Fruit fly (Drosophila melanogaster): ENCODE measurements around the gene PGRP-SA.

PGRP-SA gene

DNA sequence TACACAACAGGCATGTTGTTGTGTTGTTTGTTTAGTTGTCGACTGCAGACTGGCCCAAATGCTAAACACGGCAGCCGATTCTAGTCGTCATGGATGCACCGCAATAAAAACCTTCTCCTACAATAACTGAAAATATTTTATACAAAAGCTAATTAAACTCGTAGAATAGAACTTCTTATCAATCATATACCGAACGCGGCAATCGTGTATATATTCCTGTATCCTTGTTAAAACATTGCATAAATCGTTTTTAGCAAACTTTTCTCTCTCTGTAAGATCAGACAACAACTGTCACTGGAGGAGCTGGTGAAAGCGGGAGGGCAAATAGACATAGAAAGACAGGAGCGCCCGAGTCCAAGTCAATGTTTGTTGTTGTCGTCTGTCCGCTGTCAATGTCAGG, 12.7 kb upstream of the PGRP-SA start (continued):
- TF ChIP-seq CG10209 (GFP tag; optimal IDR thresholded peaks at IDR 0.05) = peak; percentile 31
- TF ChIP-seq Atf3 (GFP tag; optimal IDR thresholded peaks at IDR 0.05) = no peak
- TF ChIP-seq CG14014 (GFP tag; IDR thresholded peaks at IDR 0.05) = no peak
- peak; percentile 43 for TF ChIP-seq nmo (GFP tag; optimal IDR thresholded peaks at IDR 0.05)
- no peak for TF ChIP-seq pita (GFP tag; optimal IDR thresholded peaks at IDR 0.05)
- TF ChIP-seq unpg (GFP tag; optimal IDR thresholded peaks at IDR 0.05) = peak; percentile 60
- TF ChIP-seq fd96Cb (tag; optimal IDR thresholded peaks at IDR 0.05) = peak; percentile 46
- peak; percentile 60 to 64 for TF ChIP-seq chif (GFP tag; optimal IDR thresholded peaks at IDR 0.05)
- TF ChIP-seq esg (GFP tag; conservative IDR thresholded peaks at IDR 0.05) = no peak
- no peak for TF ChIP-seq abd-A (tag; optimal IDR thresholded peaks at IDR 0.05)
- peak; percentile 46 for TF ChIP-seq Camta (GFP tag; optimal IDR thresholded peaks at IDR 0.05)
- no peak for TF ChIP-seq z (GFP tag; IDR thresholded peaks at IDR 0.05)
- TF ChIP-seq CG3065 (GFP tag; optimal IDR thresholded peaks at IDR 0.05) = no peak
- TF ChIP-seq CG34376 (GFP tag; optimal IDR thresholded peaks at IDR 0.05) = no peak
- no peak for TF ChIP-seq bowl (GFP tag; IDR thresholded peaks at IDR 0.05)
- TF ChIP-seq onecut (GFP tag; IDR thresholded peaks at IDR 0.05) = 0 out of 2 replicates have a peak, but pooled peaks have one; percentile 24
- TF ChIP-seq CrebB (tag; optimal IDR thresholded peaks at IDR 0.05) = no peak
- peak; percentile 41 for TF ChIP-seq CG8924 (tag; optimal IDR thresholded peaks at IDR 0.05)
- TF ChIP-seq seq (GFP tag; IDR thresholded peaks at IDR 0.05) = no peak
- TF ChIP-seq CG17361 (GFP tag; IDR thresholded peaks at IDR 0.05) = peak; percentile 42; the same call in 1 of the 3 replicates
- 0 out of 2 replicates have a peak, but pooled peaks have one; percentile 14 for TF ChIP-seq chm (GFP tag; IDR thresholded peaks at IDR 0.05)
- no peak for TF ChIP-seq CG5180 (GFP tag; optimal IDR thresholded peaks at IDR 0.05)
- TF ChIP-seq tgo (GFP tag; IDR thresholded peaks at IDR 0.05) = 0 out of 3 replicates have a peak, but pooled peaks have one; percentile 20
- no peak for TF ChIP-seq Hmx (GFP tag; optimal IDR thresholded peaks at IDR 0.05)
- TF ChIP-seq CG2875 (GFP tag; optimal IDR thresholded peaks at IDR 0.05) = peak; percentile 3
- TF ChIP-seq scrt (GFP tag; optimal IDR thresholded peaks at IDR 0.05) = no peak
- TF ChIP-seq dati (GFP tag; IDR thresholded peaks at IDR 0.05) = no peak
- peak; percentile 74 for TF ChIP-seq dmrt11E (tag; optimal IDR thresholded peaks at IDR 0.05)
- no peak for TF ChIP-seq corto (GFP tag; optimal IDR thresholded peaks at IDR 0.05)
- TF ChIP-seq CG11560 (tag; IDR thresholded peaks at IDR 0.05) = no peak
- no peak for TF ChIP-seq sc (optimal IDR thresholded peaks at IDR 0.05)
- no peak for TF ChIP-seq sc (GFP tag; optimal IDR thresholded peaks at IDR 0.05)
- no peak for TF ChIP-seq CG6791 (GFP tag; IDR thresholded peaks at IDR 0.05; ENCODE audit: partially characterized antibody)
- no peak for TF ChIP-seq Adf1 (GFP tag; IDR thresholded peaks at IDR 0.05)
- peak; percentile 66 for TF ChIP-seq Drgx (GFP tag; IDR thresholded peaks at IDR 0.05)
- TF ChIP-seq caup (GFP tag; optimal IDR thresholded peaks at IDR 0.05; ENCODE audit: severe bottlenecking) = no peak
- TF ChIP-seq CG6854 (GFP tag; optimal IDR thresholded peaks at IDR 0.05) = no peak
- no peak for TF ChIP-seq CG6272 (GFP tag; IDR thresholded peaks at IDR 0.05)
- peak; percentile 30 to 38 for TF ChIP-seq Hr51 (GFP tag; optimal IDR thresholded peaks at IDR 0.05)
- peak; percentile 23 for TF ChIP-seq CG16815 (GFP tag; optimal IDR thresholded peaks at IDR 0.05)
- no peak for TF ChIP-seq Ets97D (GFP tag; optimal IDR thresholded peaks at IDR 0.05)
- TF ChIP-seq ttk (GFP tag; IDR thresholded peaks at IDR 0.05) = no peak
- TF ChIP-seq NC2β (GFP tag; optimal IDR thresholded peaks at IDR 0.05) = peak; percentile 38
- no peak for TF ChIP-seq CG1792 (GFP tag; optimal IDR thresholded peaks at IDR 0.05)
- peak; percentile 56 for TF ChIP-seq CG4820 (GFP tag; optimal IDR thresholded peaks at IDR 0.05)
- TF ChIP-seq CG13775 (GFP tag; optimal IDR thresholded peaks at IDR 0.05) = peak; percentile 16
- peak; percentile 41 for TF ChIP-seq Oli (tag; optimal IDR thresholded peaks at IDR 0.05)
- peak; percentile 10 for TF ChIP-seq Asciz (GFP tag; optimal IDR thresholded peaks at IDR 0.05)
- peak in 1 of 2 experiments; percentile 14 for TF ChIP-seq eve (GFP tag; optimal IDR thresholded peaks at IDR 0.05)
- TF ChIP-seq gro (GFP tag; optimal IDR thresholded peaks at IDR 0.05) = no peak
- TF ChIP-seq Tbp (GFP tag; optimal IDR thresholded peaks at IDR 0.05) = no peak
